Worm (Caenorhabditis elegans): Measurements from ENCODE around the gene spl-2.

Gene spl-2

ce11 chrV:9133950-9134349 is 12.7 kb downstream of the spl-2 start, which contains the start of gene B0222.1:
B0222.1 (plus strand) TSS chrV:9134255.
- no peak for TF ChIP-seq nhr-77 (tag; optimal IDR thresholded peaks at IDR 0.05)
- TF ChIP-seq lin-11 (tag; optimal IDR thresholded peaks at IDR 0.05): peak; percentile 21
- no peak for TF ChIP-seq dmd-4 (tag; optimal IDR thresholded peaks at IDR 0.05)
- TF ChIP-seq C34F6.9 (tag; optimal IDR thresholded peaks at IDR 0.05): peak; percentile 19
- TF ChIP-seq zag-1 (tag; optimal IDR thresholded peaks at IDR 0.05): no peak

- TF ChIP-seq ama-1 (optimal IDR thresholded peaks at IDR 0.05): no peak
Observed at ce11 chrV:9132043-9132442, 14.7 kb downstream of the spl-2 start, which contains the start of gene F21C10.1. F21C10.1 (plus strand) TSS chrV:9132343.

- TF ChIP-seq unc-62 (GFP tag; optimal IDR thresholded peaks at IDR 0.05) (no peak), nhr-21 (tag; optimal IDR thresholded peaks at IDR 0.05) (no peak), nhr-6 (tag; optimal IDR thresholded peaks at IDR 0.05) (no peak), ceh-82 (tag; optimal IDR thresholded peaks at IDR 0.05) (no peak), ceh-16 (tag; optimal IDR thresholded peaks at IDR 0.05) (no peak), egl-27 (tag; optimal IDR thresholded peaks at IDR 0.05) (no peak), nhr-25 (tag; optimal IDR thresholded peaks at IDR 0.05) (no peak), peb-1 (tag; optimal IDR thresholded peaks at IDR 0.05) (no peak), skn-1 (tag; optimal IDR thresholded peaks at IDR 0.05) (no peak), nhr-10 (tag; optimal IDR thresholded peaks at IDR 0.05) (no peak), nhr-11 (tag; optimal IDR thresholded peaks at IDR 0.05) (no peak), aly-2 (tag; optimal IDR thresholded peaks at IDR 0.05) (no peak)
Observed at ce11 chrV:9130766-9131165, 15.9 kb downstream of the spl-2 start, which contains the start of gene F21C10.19. F21C10.19 (plus strand) TSS chrV:9131066.

- TF ChIP-seq nhr-6 (tag; optimal IDR thresholded peaks at IDR 0.05) (peak; percentile 34), zag-1 (tag; optimal IDR thresholded peaks at IDR 0.05) (peak; percentile 56), lin-13 (GFP tag; optimal IDR thresholded peaks at IDR 0.05) (peak; percentile 45), mdl-1 (tag; optimal IDR thresholded peaks at IDR 0.05) (peak; percentile 88 to 89), dmd-4 (tag; optimal IDR thresholded peaks at IDR 0.05) (no peak), nhr-129 (tag; optimal IDR thresholded peaks at IDR 0.05) (peak; percentile 62), unc-55 (GFP tag; optimal IDR thresholded peaks at IDR 0.05) (peak; percentile 75), ztf-1 (GFP tag; conservative IDR thresholded peaks at IDR 0.05) (no peak), lsy-2 (tag; optimal IDR thresholded peaks at IDR 0.05) (peak in 1 of 2 experiments; percentile 76), sma-9 (GFP tag; optimal IDR thresholded peaks at IDR 0.05) (peak; percentile 73), sma-9 (tag; optimal IDR thresholded peaks at IDR 0.05) (no peak), nhr-21 (tag; optimal IDR thresholded peaks at IDR 0.05) (peak; percentile 75), C34F6.9 (tag; optimal IDR thresholded peaks at IDR 0.05) (peak; percentile 87), crh-2 (tag; optimal IDR thresholded peaks at IDR 0.05) (peak; percentile 66), lin-11 (tag; optimal IDR thresholded peaks at IDR 0.05) (peak; percentile 40), nhr-23 (tag; optimal IDR thresholded peaks at IDR 0.05) (no peak)
Observed at ce11 chrV:9128562-9128961, 18.1 kb downstream of the spl-2 start.

ce11 chrV:9127773-9128172 is 18.9 kb downstream of the spl-2 start, which contains the start of gene F21C10.3:
F21C10.3 (plus strand) TSS chrV:9128073.
- TF ChIP-seq dmd-4 (tag; optimal IDR thresholded peaks at IDR 0.05) (no peak), lsy-2 (tag; optimal IDR thresholded peaks at IDR 0.05) (no peak), sma-9 (GFP tag; optimal IDR thresholded peaks at IDR 0.05) (no peak), sma-9 (tag; optimal IDR thresholded peaks at IDR 0.05) (no peak), fos-1 (tag; optimal IDR thresholded peaks at IDR 0.05) (no peak), ztf-1 (GFP tag; conservative IDR thresholded peaks at IDR 0.05) (no peak), lin-11 (tag; optimal IDR thresholded peaks at IDR 0.05) (no peak), alr-1 (tag; optimal IDR thresholded peaks at IDR 0.05) (no peak), nhr-12 (tag; optimal IDR thresholded peaks at IDR 0.05) (no peak), mab-5 (tag; optimal IDR thresholded peaks at IDR 0.05) (no peak)

- TF ChIP-seq F13H6.1 (tag; optimal IDR thresholded peaks at IDR 0.05): no peak
- no peak for TF ChIP-seq lin-13 (GFP tag; optimal IDR thresholded peaks at IDR 0.05)
- TF ChIP-seq sma-9 (GFP tag; optimal IDR thresholded peaks at IDR 0.05): no peak
- TF ChIP-seq sma-9 (tag; optimal IDR thresholded peaks at IDR 0.05): no peak
- no peak for TF ChIP-seq nhr-77 (tag; optimal IDR thresholded peaks at IDR 0.05)
- no peak for TF ChIP-seq mab-5 (tag; optimal IDR thresholded peaks at IDR 0.05)
- no peak for TF ChIP-seq zag-1 (tag; optimal IDR thresholded peaks at IDR 0.05)
- TF ChIP-seq nhr-6 (tag; optimal IDR thresholded peaks at IDR 0.05): no peak
- no peak for TF ChIP-seq nhr-237 (tag; optimal IDR thresholded peaks at IDR 0.05)
- no peak for TF ChIP-seq ceh-82 (tag; optimal IDR thresholded peaks at IDR 0.05)
Observed at ce11 chrV:9126316-9126715, 20.4 kb downstream of the spl-2 start, which contains the start of gene F21C10.4. F21C10.4 (plus strand) TSS chrV:9126616.

All from whole organism, L2 larva.